Worm (Caenorhabditis elegans) whole organism, L3 larva: ENCODE measurements around the gene dhs-16.

Experiments used
- aly-2 ChIP-seq: fragments of 150-350 bp; optimal IDR thresholded peaks from 2 replicates; lab custom pipeline; 2014; ENCODE audit warnings: missing biosample characterization, missing genetic modification characterization
- ama-1 ChIP-seq: fragments of 150-350 bp; optimal IDR thresholded peaks from 2 replicates; lab custom pipeline; 2018
- ceh-82 ChIP-seq: fragments of 150-350 bp; optimal IDR thresholded peaks from 2 replicates; lab custom pipeline; 2014; ENCODE audit warnings: missing biosample characterization, missing genetic modification characterization
- egl-27 ChIP-seq: sonication (generic microtip); optimal IDR thresholded peaks from 4 replicates; lab custom pipeline; 2017; ENCODE audit warnings: missing biosample characterization, missing genetic modification reagents, missing genetic modification characterization
- elt-2 ChIP-seq: sonication (generic microtip); optimal IDR thresholded peaks from 2 replicates; lab custom pipeline; 2016; ENCODE audit warnings: missing genetic modification reagents, mild to moderate bottlenecking, missing genetic modification characterization, missing compliant biosample characterization
- fkh-2 ChIP-seq: fragments of 150-350 bp; optimal IDR thresholded peaks from 2 replicates; lab custom pipeline; 2014; ENCODE audit warnings: missing biosample characterization, missing genetic modification reagents, missing genetic modification characterization
- hmg-11 ChIP-seq: sonication (generic microtip); optimal IDR thresholded peaks from 2 replicates; lab custom pipeline; 2016; ENCODE audit warnings: missing genetic modification characterization, missing compliant biosample characterization
- lin-39 ChIP-seq: fragments of 150-350 bp; optimal IDR thresholded peaks from 2 replicates; lab custom pipeline; 2018; ENCODE audit warnings: missing biosample characterization, missing genetic modification reagents, missing genetic modification characterization
- nfya-1 ChIP-seq: sonication (generic microtip); optimal IDR thresholded peaks from 2 replicates; lab custom pipeline; 2017; ENCODE audit warnings: missing genetic modification characterization, mild to moderate bottlenecking, missing compliant biosample characterization, antibody characterized with exemption, moderate library complexity; ENCODE audit not compliant: insufficient read depth
- sea-2 ChIP-seq: fragments of 150-350 bp; sonication (generic microtip); optimal IDR thresholded peaks from 4 replicates; lab custom pipeline; 2014; ENCODE audit warnings: missing biosample characterization, missing genetic modification reagents, missing genetic modification characterization
- snpc-4 ChIP-seq: fragments of 150-350 bp; optimal IDR thresholded peaks from 2 replicates; lab custom pipeline; 2014; ENCODE audit warnings: missing biosample characterization, missing genetic modification characterization
- tbx-2 ChIP-seq: sonication (generic microtip); optimal IDR thresholded peaks from 2 replicates; lab custom pipeline; 2016; ENCODE audit warnings: mild to moderate bottlenecking, missing genetic modification characterization, missing compliant biosample characterization
- unc-62 ChIP-seq: fragments of 150-350 bp; sonication (generic microtip); optimal IDR thresholded peaks from 4 replicates; lab custom pipeline; 2014; ENCODE audit warnings: missing biosample characterization, missing genetic modification reagents, missing genetic modification characterization
- ztf-11 ChIP-seq: fragments of 150-350 bp; optimal IDR thresholded peaks from 2 replicates; lab custom pipeline; 2014; ENCODE audit warnings: missing biosample characterization, missing genetic modification characterization
- ztf-4 ChIP-seq: fragments of 150-350 bp; optimal IDR thresholded peaks from 2 replicates; lab custom pipeline; 2014; ENCODE audit warnings: missing biosample characterization, missing genetic modification characterization

The dhs-16 gene

DNA sequence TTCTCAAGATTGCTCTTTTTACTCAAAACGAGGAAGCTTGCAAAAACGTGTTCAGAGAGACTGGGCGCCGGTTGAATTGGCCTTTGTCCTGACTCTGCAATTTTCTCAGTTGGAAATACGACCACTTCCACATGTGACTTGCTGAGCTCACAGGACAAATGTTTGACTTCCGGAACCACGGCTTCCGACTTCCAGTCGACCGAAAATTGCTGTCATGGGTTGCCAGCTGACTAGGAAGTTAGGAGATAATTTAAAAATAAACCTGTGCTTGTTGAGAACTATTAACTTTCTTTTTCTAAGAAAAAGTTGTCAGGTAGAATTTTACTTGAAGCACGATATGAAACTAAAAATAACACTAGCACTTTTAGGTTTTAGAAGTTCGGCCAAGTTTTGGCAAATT, 48.0 kb downstream of the dhs-16 start:
- no peak for TF ChIP-seq ztf-11
- TF ChIP-seq tbx-2 (tag; lab: Kevin White, UChicago), result peak; percentile 52
- TF ChIP-seq, all 47 proteins: peak for 1

DNA sequence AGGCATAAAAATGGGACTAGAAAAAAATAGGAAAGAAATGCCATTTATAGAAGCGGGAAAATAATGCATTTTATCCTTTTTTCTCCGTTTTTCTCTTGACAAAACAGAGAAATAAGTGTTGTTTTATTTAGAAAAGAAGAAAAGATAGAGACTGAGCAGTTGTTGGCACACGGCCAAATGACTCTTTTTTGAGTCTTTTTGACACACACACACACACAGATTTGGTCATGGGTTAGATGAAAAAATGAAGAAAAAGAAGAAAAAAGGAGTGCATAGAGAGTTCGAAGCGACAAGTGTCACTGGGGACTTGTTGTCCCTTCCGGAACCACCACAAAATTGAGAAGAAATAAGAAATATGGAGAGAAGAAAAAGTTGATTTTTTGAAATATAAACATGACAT, 50.0 kb downstream of the dhs-16 start:
- TF ChIP-seq lin-39 (tag; lab: Kevin White, UChicago) (peak; percentile 72), egl-27 (tag; lab: Kevin White, UChicago) (no peak), ceh-82 (tag; lab: Kevin White, UChicago) (no peak), aly-2 (tag; lab: Kevin White, UChicago) (no peak), hmg-11 (tag; lab: Kevin White, UChicago) (peak; percentile 22), snpc-4 (tag; lab: Kevin White, UChicago) (no peak), nfya-1 (tag; lab: Kevin White, UChicago) (peak; percentile 33), unc-62 (GFP tag; lab: Kevin White, UChicago) (peak; percentile 13), ztf-4 (tag; lab: Kevin White, UChicago) (no peak), sea-2 (GFP tag; lab: Kevin White, UChicago) (no peak)

DNA sequence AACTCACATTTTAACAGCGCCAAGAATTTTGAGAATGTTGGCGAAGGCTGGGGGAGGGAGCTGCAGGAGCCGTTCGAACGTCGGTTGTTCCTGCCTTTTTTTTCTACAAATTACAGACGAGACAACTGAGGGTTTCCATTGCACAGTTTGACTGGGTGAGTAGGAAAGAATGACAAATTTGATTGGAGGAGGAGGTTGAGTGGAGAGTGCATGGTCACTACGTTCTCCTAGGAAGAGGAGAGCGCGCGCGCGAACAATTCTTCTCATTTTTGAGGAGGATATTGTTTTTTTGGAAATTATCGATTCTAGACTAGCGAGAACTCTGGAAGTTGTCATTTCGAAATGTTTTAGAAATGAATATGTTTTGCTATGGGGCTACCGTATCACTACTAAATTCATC, 51.2 kb downstream of the dhs-16 start, which contains the start of gene dhs-17:
Gene dhs-17 (minus strand): TSS at position 101 of the 400 bp plus-strand sequence.
- no peak for TF ChIP-seq unc-62 (GFP tag; lab: Kevin White, UChicago)
- no peak for TF ChIP-seq elt-2 (tag; lab: Kevin White, UChicago)
- no peak for TF ChIP-seq fkh-2 (tag; lab: Kevin White, UChicago)
- no peak for TF ChIP-seq ama-1
